Worm (Caenorhabditis elegans) whole organism, L4 larva: ENCODE measurements around the gene fbxa-26.
"Not testable (repeated sequence)": the region's sequence is repeated elsewhere in the genome, so short reads cannot be mapped to it uniquely, and the experiment has no call there.

Experiments used
- R02D3.7 ChIP-seq: fragments of 150-350 bp; sonication (generic microtip); optimal IDR thresholded peaks from 3 replicates; lab custom pipeline; 2014; ENCODE audit warnings: missing biosample characterization, missing genetic modification characterization
- T20F7.1 ChIP-seq: fragments of 200-800 bp; sonication (Bioruptor generic); optimal IDR thresholded peaks from 2 replicates; lab custom pipeline; 2018; ENCODE audit warnings: mild to moderate bottlenecking, missing genetic modification characterization, missing compliant biosample characterization
- T26A8.4 ChIP-seq: fragments of 200-800 bp; sonication (Bioruptor generic); IDR thresholded peaks from 2 replicates; pipeline ENCODE4 v1.3.6; 2022; ENCODE audit warnings: missing genetic modification characterization, missing compliant biosample characterization
- Y5F2A.4 ChIP-seq: fragments of 200-800 bp; sonication (Bioruptor generic); optimal IDR thresholded peaks from 2 replicates; lab custom pipeline; 2018; ENCODE audit warnings: mild to moderate bottlenecking, missing genetic modification characterization, missing compliant biosample characterization
- aha-1 ChIP-seq: fragments of 150-350 bp; peaks from one replicate; lab custom pipeline; 2014; ENCODE audit warnings: missing biosample characterization, missing genetic modification characterization
- aly-2 ChIP-seq: sonication (generic microtip); optimal IDR thresholded peaks from 2 replicates; lab custom pipeline; 2018; ENCODE audit warnings: missing biosample characterization, missing genetic modification characterization
- ama-1 ChIP-seq: fragments of 150-350 bp; optimal IDR thresholded peaks from 2 replicates; lab custom pipeline; 2014; ENCODE audit warnings: inconsistent platforms, mixed read lengths
- arid-1 ChIP-seq: fragments of 200-800 bp; sonication (Bioruptor generic); conservative IDR thresholded peaks from 2 replicates; pipeline ENCODE4 v1.3.6; 2022; ENCODE audit warnings: missing genetic modification reagents, missing genetic modification characterization, missing compliant biosample characterization
- daf-16 ChIP-seq, 3 experiments: sonication (generic microtip); optimal IDR thresholded peaks; 2 replicates each; lab custom pipeline; 2016 to 2017; ENCODE audit warnings: missing genetic modification characterization in 3 of 3, missing genetic modification reagents in 3 of 3, mild to moderate bottlenecking in 2 of 3, missing compliant biosample characterization in 2 of 3, missing biosample characterization in 1 of 3, moderate library complexity in 1 of 3
- dmd-6 ChIP-seq: fragments of 200-800 bp; sonication (Bioruptor generic); IDR thresholded peaks from 2 replicates; pipeline ENCODE4 v1.3.6; 2022; ENCODE audit warnings: missing genetic modification reagents, missing genetic modification characterization, missing compliant biosample characterization
- duxl-1 ChIP-seq: sonication (generic microtip); optimal IDR thresholded peaks from 2 replicates; lab custom pipeline; 2016; ENCODE audit warnings: mild to moderate bottlenecking, missing genetic modification characterization, moderate library complexity, missing compliant biosample characterization; ENCODE audit not compliant: poor library complexity
- dve-1 ChIP-seq: sonication (generic microtip); optimal IDR thresholded peaks from 2 replicates; lab custom pipeline; 2017; ENCODE audit warnings: antibody characterized with exemption, mild to moderate bottlenecking, missing genetic modification characterization, missing compliant biosample characterization; ENCODE audit not compliant: insufficient read depth
- fkh-10 ChIP-seq: fragments of 150-350 bp; optimal IDR thresholded peaks from 2 replicates; lab custom pipeline; 2014; ENCODE audit warnings: missing biosample characterization, missing genetic modification reagents, missing genetic modification characterization
- hlh-11 ChIP-seq: fragments of 200-800 bp; sonication (Bioruptor generic); optimal IDR thresholded peaks from 2 replicates; lab custom pipeline; 2018; ENCODE audit warnings: mild to moderate bottlenecking, missing genetic modification characterization, missing compliant biosample characterization
- lin-13 ChIP-seq: fragments of 150-350 bp; optimal IDR thresholded peaks from 2 replicates; lab custom pipeline; 2014; ENCODE audit warnings: missing biosample characterization, missing genetic modification reagents, missing genetic modification characterization
- lir-3 ChIP-seq: sonication (generic microtip); optimal IDR thresholded peaks from 2 replicates; lab custom pipeline; 2016; ENCODE audit warnings: mild to moderate bottlenecking, missing genetic modification characterization, missing compliant biosample characterization
- nhr-102 ChIP-seq: sonication (generic microtip); optimal IDR thresholded peaks from 2 replicates; lab custom pipeline; 2016; ENCODE audit warnings: mild to moderate bottlenecking, missing genetic modification characterization, moderate library complexity, missing compliant biosample characterization
- nhr-11 ChIP-seq: fragments of 150-350 bp; optimal IDR thresholded peaks from 2 replicates; lab custom pipeline; 2014; ENCODE audit warnings: missing biosample characterization, missing genetic modification characterization
- nhr-25 ChIP-seq: sonication (generic microtip); optimal IDR thresholded peaks from 2 replicates; lab custom pipeline; 2017; ENCODE audit warnings: missing genetic modification characterization, mild to moderate bottlenecking, missing compliant biosample characterization, antibody characterized with exemption, moderate library complexity, borderline replicate concordance; ENCODE audit not compliant: insufficient read depth
- nhr-28 ChIP-seq: fragments of 150-350 bp; optimal IDR thresholded peaks from 2 replicates; lab custom pipeline; 2014; ENCODE audit warnings: missing biosample characterization, missing genetic modification characterization
- nhr-42 ChIP-seq: fragments of 200-800 bp; sonication (Bioruptor generic); IDR thresholded peaks from 2 replicates; pipeline ENCODE4 v1.3.6; 2022; ENCODE audit warnings: missing genetic modification characterization, missing compliant biosample characterization
- nhr-77 ChIP-seq: fragments of 150-350 bp; optimal IDR thresholded peaks from 2 replicates; lab custom pipeline; 2014; ENCODE audit warnings: missing biosample characterization, missing genetic modification characterization
- php-3 ChIP-seq: fragments of 200-800 bp; sonication (Bioruptor generic); IDR thresholded peaks from 2 replicates; pipeline ENCODE4 v1.3.6; 2022; ENCODE audit warnings: missing genetic modification reagents, missing genetic modification characterization, missing compliant biosample characterization
- pqm-1 ChIP-seq: sonication (generic microtip); optimal IDR thresholded peaks from 2 replicates; lab custom pipeline; 2017; ENCODE audit warnings: missing biosample characterization, missing genetic modification characterization
- saeg-2 ChIP-seq: fragments of 200-800 bp; sonication (Bioruptor generic); IDR thresholded peaks from 2 replicates; pipeline ENCODE4 v1.3.6; 2022; ENCODE audit warnings: missing genetic modification reagents, missing genetic modification characterization, missing compliant biosample characterization
- snpc-1.2 ChIP-seq: fragments of 200-800 bp; sonication (Bioruptor generic); IDR thresholded peaks from 2 replicates; pipeline ENCODE4 v1.3.6; 2022; ENCODE audit warnings: missing genetic modification reagents, missing genetic modification characterization, missing compliant biosample characterization
- unc-62 ChIP-seq, 3 experiments: fragments of 150-350 bp in 1 of 3; sonication (generic microtip); optimal IDR thresholded peaks in 2 of 3; peaks in 1 of 3; 1 replicate in 1 of 3; 2 replicates in 2 of 3; lab custom pipeline; 2014 to 2017; ENCODE audit warnings: missing biosample characterization in 3 of 3, missing genetic modification characterization in 3 of 3, missing genetic modification reagents in 3 of 3, missing genotype in 1 of 3
- zip-11 ChIP-seq: fragments of 200-800 bp; sonication (Bioruptor generic); IDR thresholded peaks from 2 replicates; pipeline ENCODE4 v1.3.6; 2022; ENCODE audit warnings: missing genetic modification characterization, missing compliant biosample characterization

fbxa-26 gene

DNA sequence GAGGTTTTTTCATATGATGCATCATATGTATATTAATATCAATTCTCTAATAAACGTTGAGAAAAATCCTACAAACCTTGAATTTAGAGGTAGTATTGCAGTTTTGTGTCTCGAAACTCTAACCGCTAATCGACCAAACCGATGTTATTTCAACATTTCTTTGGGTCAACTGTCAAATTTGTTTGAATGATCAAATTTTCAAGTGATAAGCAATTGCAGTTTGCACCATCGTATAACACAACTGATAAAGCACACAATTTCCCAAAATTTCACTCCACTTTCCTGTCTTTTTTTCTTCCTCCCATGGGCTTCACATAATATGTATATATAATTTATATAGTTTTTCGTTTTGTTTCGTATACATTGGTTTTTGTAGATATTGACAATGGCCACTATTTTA lies 41.8 kb upstream of the fbxa-26 start, which contains the start of the genes fbxa-138 and Y82E9BR.5:
fbxa-138 (minus strand) TSS at position 161 of the 400 bp plus-strand sequence.
Y82E9BR.5 (plus strand) TSS at position 279 of the 400 bp plus-strand sequence.
- TF ChIP-seq dmd-6 (GFP tag; lab: Robert Waterston, UW) (peak; percentile 80), daf-16 (GFP tag; optimal IDR thresholded peaks at IDR 0.05; lab: Kevin White, UChicago) (no peak), daf-16 (tag; optimal IDR thresholded peaks at IDR 0.05; lab: Kevin White, UChicago) (peak; percentile 43), nhr-77 (tag; lab: Kevin White, UChicago) (peak; percentile 32), nhr-28 (tag; lab: Kevin White, UChicago) (peak; percentile 94), lir-3 (tag; lab: Kevin White, UChicago) (no peak), aly-2 (no peak), hlh-11 (tag; lab: Kevin White, UChicago) (peak; percentile 49), pqm-1 (tag; lab: Kevin White, UChicago) (peak; percentile 88)

ce11 chrIII:1383483-1383882 lies 41.2 kb upstream of the fbxa-26 start:
- peak; percentile 90 for TF ChIP-seq aha-1 (tag; lab: Kevin White, UChicago)
- TF ChIP-seq T26A8.4 (GFP tag; lab: Robert Waterston, UW) = no peak
- no peak for TF ChIP-seq nhr-11

ce11 chrIII:1380535-1381274 lies 38.4 kb upstream of the fbxa-26 start, which contains the start of the genes pals-21 and Y82E9BR.6:
Gene pals-21 (minus strand): TSS chrIII:1380635.
Gene Y82E9BR.6 (plus strand): TSS chrIII:1381224.
- TF ChIP-seq duxl-1 = no peak
- TF ChIP-seq dve-1 (tag; lab: Kevin White, UChicago) = no peak
- TF ChIP-seq nhr-25 = no peak
- TF ChIP-seq nhr-28 (tag; lab: Kevin White, UChicago) = no peak
- TF ChIP-seq snpc-1.2 (GFP tag; lab: Robert Waterston, UW) = no peak
- no peak for TF ChIP-seq T26A8.4 (GFP tag; lab: Robert Waterston, UW)
- TF ChIP-seq nhr-11 = no peak
- no peak for TF ChIP-seq php-3 (GFP tag; lab: Robert Waterston, UW)
- no peak for TF ChIP-seq fkh-10 (GFP tag; lab: Kevin White, UChicago)
- TF ChIP-seq lin-13 = no peak
- no peak for TF ChIP-seq T20F7.1 (GFP tag; lab: Kevin White, UChicago)
- no peak for TF ChIP-seq nhr-102 (tag; lab: Kevin White, UChicago)
- no peak for TF ChIP-seq dmd-6 (GFP tag; lab: Robert Waterston, UW)

- TF ChIP-seq fkh-10 (GFP tag; lab: Kevin White, UChicago); unc-62 (GFP tag; optimal IDR thresholded peaks at IDR 0.05 in 1 of 2; lab: Kevin White, UChicago); unc-62 (tag; optimal IDR thresholded peaks at IDR 0.05; lab: Kevin White, UChicago); nhr-42 (GFP tag; lab: Robert Waterston, UW): not testable (repeated sequence)
These were observed 35.6 kb upstream of the fbxa-26 start, which contains the start of gene pals-40 for ce11 chrIII:1377903-1378302. Gene pals-40 (minus strand): TSS chrIII:1378003.

ce11 chrIII:1375491-1375890 lies 33.2 kb upstream of the fbxa-26 start, which contains the start of gene Y82E9BR.10:
Gene Y82E9BR.10 (minus strand): TSS chrIII:1375591.
- TF ChIP-seq zip-11 (GFP tag; lab: Robert Waterston, UW); ama-1 (lab: Kevin White, UChicago); Y5F2A.4 (GFP tag; lab: Kevin White, UChicago): not testable (repeated sequence)

DNA sequence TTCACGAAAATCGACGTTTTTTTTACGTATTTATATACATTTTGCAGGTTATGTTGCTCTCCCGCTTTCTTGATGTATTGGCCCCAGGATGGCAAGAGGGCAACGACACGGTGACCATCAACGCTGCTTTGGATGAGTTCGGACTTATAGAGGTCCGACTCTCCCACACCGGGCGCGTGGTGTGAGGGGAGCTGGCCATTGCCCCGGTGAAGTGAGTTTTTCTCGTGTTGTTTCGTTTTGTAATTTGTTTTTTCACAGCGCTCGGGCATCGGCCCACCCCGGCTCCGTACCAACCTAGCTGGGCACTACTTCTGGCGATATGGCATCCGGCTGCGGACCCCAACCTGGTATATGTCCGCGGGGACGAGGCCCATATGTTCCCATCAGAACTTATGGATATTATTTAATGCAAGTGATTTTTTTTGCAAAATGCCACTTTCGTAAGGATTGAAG lies 32.1 kb upstream of the fbxa-26 start, which contains the start of gene Y82E9BR.20:
Y82E9BR.20 (plus strand) TSS at position 51 of the 453 bp plus-strand sequence.
- no peak for TF ChIP-seq Y5F2A.4 (GFP tag; lab: Kevin White, UChicago)
- TF ChIP-seq unc-62 (GFP tag; optimal IDR thresholded peaks at IDR 0.05 in 1 of 2; lab: Kevin White, UChicago) = peak in 1 of 2 experiments; percentile 90
- TF ChIP-seq unc-62 (tag; optimal IDR thresholded peaks at IDR 0.05; lab: Kevin White, UChicago) = no peak
- TF ChIP-seq arid-1 (GFP tag; lab: Robert Waterston, UW) = no peak
- no peak for TF ChIP-seq saeg-2 (GFP tag; lab: Robert Waterston, UW)
- TF ChIP-seq R02D3.7 (tag; lab: Kevin White, UChicago) = no peak
- TF ChIP-seq, all 104 proteins: peak for 1
